Fruit fly (Drosophila melanogaster) whole organism: ENCODE data around the gene CG11693.

Experiments
- psq ChIP-seq: fragments of >200 bp; optimal IDR thresholded peaks from 2 replicates; lab custom pipeline; 2017
- usp ChIP-seq: fragments of >200 bp; optimal IDR thresholded peaks from 2 replicates; lab custom pipeline; 2017; ENCODE audit warnings: missing biosample characterization, missing genetic modification characterization, mixed read lengths

DNA sequence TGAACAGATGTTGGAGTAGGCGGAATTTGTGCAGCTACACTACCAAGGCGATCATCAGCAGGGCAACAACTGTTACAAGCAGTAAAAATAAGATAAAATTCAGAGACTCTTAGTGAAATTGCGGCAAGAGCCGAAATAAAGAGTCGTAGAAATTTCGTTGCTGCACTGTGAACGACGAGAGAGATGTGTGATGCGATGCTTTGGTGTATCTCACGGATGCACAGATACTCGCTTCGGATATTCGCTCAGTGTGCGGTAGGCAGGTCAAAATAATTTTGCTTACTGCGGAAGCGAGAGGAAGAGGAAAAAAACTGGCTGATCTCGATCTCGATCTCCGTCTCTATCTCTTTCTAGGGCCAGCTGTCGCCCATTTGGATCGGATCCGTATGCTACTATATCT is 21.8 kb downstream of the CG11693 start:
- TF ChIP-seq psq (lab: Kevin White, UChicago) (no peak), usp (GFP tag; lab: Kevin White, UChicago) (no peak)
